Worm (Caenorhabditis elegans) whole organism, L4 larva: ENCODE measurements around the gene Y53C12B.7.
A peak's percentile ranks its signal among the peaks of the same experiment; 100 is the strongest.

Source experiments
- F10B5.3 ChIP-seq: sonication (generic microtip); optimal IDR thresholded peaks from 2 replicates; lab custom pipeline; 2016; ENCODE audit warnings: mild to moderate bottlenecking, missing genetic modification characterization, missing compliant biosample characterization
- F26F4.8 ChIP-seq: fragments of 200-800 bp; sonication (Bioruptor generic); conservative IDR thresholded peaks from 2 replicates; pipeline ENCODE4 v1.3.6; 2022; ENCODE audit warnings: missing genetic modification characterization, missing compliant biosample characterization
- F37D6.2 ChIP-seq: sonication (generic microtip); optimal IDR thresholded peaks from 2 replicates; lab custom pipeline; 2016; ENCODE audit warnings: mild to moderate bottlenecking, missing genetic modification characterization, missing compliant biosample characterization
- R02D3.7 ChIP-seq: fragments of 150-350 bp; sonication (generic microtip); optimal IDR thresholded peaks from 3 replicates; lab custom pipeline; 2014; ENCODE audit warnings: missing biosample characterization, missing genetic modification characterization
- T20F7.1 ChIP-seq: fragments of 200-800 bp; sonication (Bioruptor generic); optimal IDR thresholded peaks from 2 replicates; lab custom pipeline; 2018; ENCODE audit warnings: mild to moderate bottlenecking, missing genetic modification characterization, missing compliant biosample characterization
- T26A8.4 ChIP-seq: fragments of 200-800 bp; sonication (Bioruptor generic); IDR thresholded peaks from 2 replicates; pipeline ENCODE4 v1.3.6; 2022; ENCODE audit warnings: missing genetic modification characterization, missing compliant biosample characterization
- Y48G9A.11 ChIP-seq: fragments of 200-800 bp; sonication (Bioruptor generic); IDR thresholded peaks from 2 replicates; pipeline ENCODE4 v1.3.6; 2022; ENCODE audit warnings: missing genetic modification reagents, missing genetic modification characterization, missing compliant biosample characterization
- aha-1 ChIP-seq: fragments of 150-350 bp; peaks from one replicate; lab custom pipeline; 2014; ENCODE audit warnings: missing biosample characterization, missing genetic modification characterization
- attf-4 ChIP-seq: sonication (generic microtip); optimal IDR thresholded peaks from 3 replicates; lab custom pipeline; 2017; ENCODE audit warnings: missing biosample characterization, missing genetic modification characterization
- ceh-20 ChIP-seq: fragments of 200-800 bp; sonication (Bioruptor generic); IDR thresholded peaks from 2 replicates; pipeline ENCODE4 v1.3.6; 2022; ENCODE audit warnings: missing genetic modification reagents, missing genetic modification characterization, missing compliant biosample characterization
- ceh-28 ChIP-seq: fragments of 150-350 bp; optimal IDR thresholded peaks from 2 replicates; lab custom pipeline; 2014; ENCODE audit warnings: missing biosample characterization, missing genetic modification reagents, missing genetic modification characterization
- ceh-32 ChIP-seq: sonication (generic microtip); optimal IDR thresholded peaks from 2 replicates; lab custom pipeline; 2016; ENCODE audit warnings: mild to moderate bottlenecking, missing genetic modification characterization, missing compliant biosample characterization; ENCODE audit not compliant: poor library complexity
- ceh-44 ChIP-seq: fragments of 200-800 bp; sonication (Bioruptor generic); IDR thresholded peaks from 2 replicates; pipeline ENCODE4 v1.3.6; 2022; ENCODE audit warnings: missing genetic modification reagents, missing genetic modification characterization, missing compliant biosample characterization
- ces-1 ChIP-seq: fragments of 150-350 bp; sonication (generic microtip); optimal IDR thresholded peaks from 4 replicates; lab custom pipeline; 2014; ENCODE audit warnings: missing biosample characterization, missing genetic modification reagents, missing genetic modification characterization
- cey-2 ChIP-seq: sonication (generic microtip); optimal IDR thresholded peaks from 3 replicates; lab custom pipeline; 2017; ENCODE audit warnings: missing genetic modification characterization, mild to moderate bottlenecking, missing compliant biosample characterization, antibody characterized with exemption, borderline replicate concordance; ENCODE audit not compliant: insufficient read depth
- daf-12 ChIP-seq: fragments of 150-350 bp; optimal IDR thresholded peaks from 2 replicates; lab custom pipeline; 2014; ENCODE audit warnings: missing biosample characterization, missing genetic modification reagents, missing genetic modification characterization
- daf-16 ChIP-seq, 3 experiments: sonication (generic microtip); optimal IDR thresholded peaks; 2 replicates each; lab custom pipeline; 2016 to 2017; ENCODE audit warnings: missing genetic modification characterization in 3 of 3, missing genetic modification reagents in 3 of 3, mild to moderate bottlenecking in 2 of 3, missing compliant biosample characterization in 2 of 3, missing biosample characterization in 1 of 3, moderate library complexity in 1 of 3
- dmd-6 ChIP-seq: fragments of 200-800 bp; sonication (Bioruptor generic); IDR thresholded peaks from 2 replicates; pipeline ENCODE4 v1.3.6; 2022; ENCODE audit warnings: missing genetic modification reagents, missing genetic modification characterization, missing compliant biosample characterization
- dpl-1 ChIP-seq: fragments of 150-350 bp; optimal IDR thresholded peaks from 2 replicates; lab custom pipeline; 2014; ENCODE audit warnings: missing biosample characterization, missing genetic modification reagents, missing genetic modification characterization
- egl-27 ChIP-seq: sonication (generic microtip); optimal IDR thresholded peaks from 3 replicates; lab custom pipeline; 2017; ENCODE audit warnings: missing biosample characterization, missing genetic modification reagents, missing genetic modification characterization
- fkh-10 ChIP-seq: fragments of 150-350 bp; optimal IDR thresholded peaks from 2 replicates; lab custom pipeline; 2014; ENCODE audit warnings: missing biosample characterization, missing genetic modification reagents, missing genetic modification characterization
- fos-1 ChIP-seq: fragments of 150-350 bp; optimal IDR thresholded peaks from 2 replicates; lab custom pipeline; 2014; ENCODE audit warnings: missing biosample characterization, missing genetic modification characterization
- hlh-11 ChIP-seq: fragments of 200-800 bp; sonication (Bioruptor generic); optimal IDR thresholded peaks from 2 replicates; lab custom pipeline; 2018; ENCODE audit warnings: mild to moderate bottlenecking, missing genetic modification characterization, missing compliant biosample characterization
- hlh-30 ChIP-seq: sonication (generic microtip); optimal IDR thresholded peaks from 2 replicates; lab custom pipeline; 2017; ENCODE audit warnings: antibody characterized with exemption, mild to moderate bottlenecking, missing genetic modification characterization, missing compliant biosample characterization; ENCODE audit not compliant: insufficient read depth
- lim-7 ChIP-seq: fragments of 200-800 bp; sonication (Bioruptor generic); IDR thresholded peaks from 2 replicates; pipeline ENCODE4 v1.3.6; 2022; ENCODE audit warnings: missing genetic modification characterization, missing compliant biosample characterization
- lin-13 ChIP-seq: fragments of 150-350 bp; optimal IDR thresholded peaks from 2 replicates; lab custom pipeline; 2014; ENCODE audit warnings: missing biosample characterization, missing genetic modification reagents, missing genetic modification characterization
- lin-29 ChIP-seq: fragments of 200-800 bp; sonication (Bioruptor generic); IDR thresholded peaks from 2 replicates; pipeline ENCODE4 v1.3.6; 2022; ENCODE audit warnings: missing genetic modification reagents, missing genetic modification characterization, missing compliant biosample characterization
- lin-38 ChIP-seq: fragments of 200-800 bp; sonication (Bioruptor generic); IDR thresholded peaks from 2 replicates; pipeline ENCODE4 v1.3.6; 2022; ENCODE audit warnings: missing genetic modification reagents, missing genetic modification characterization, missing compliant biosample characterization
- lsy-2 ChIP-seq, 2 experiments: fragments of 150-350 bp in 1 of 2; sonication (generic microtip) in 1 of 2; optimal IDR thresholded peaks; 2 replicates each; lab custom pipeline; 2014 to 2017; ENCODE audit warnings: missing biosample characterization in 2 of 2, missing genetic modification characterization in 2 of 2
- madf-9 ChIP-seq: fragments of 200-800 bp; sonication (Bioruptor generic); conservative IDR thresholded peaks from 2 replicates; pipeline ENCODE4 v1.3.6; 2022; ENCODE audit warnings: missing genetic modification reagents, missing genetic modification characterization, missing compliant biosample characterization
- mep-1 ChIP-seq: fragments of 150-350 bp; sonication (generic microtip); optimal IDR thresholded peaks from 3 replicates; lab custom pipeline; 2014; ENCODE audit warnings: missing biosample characterization, missing genetic modification characterization
- mes-2 ChIP-seq: sonication (generic microtip); optimal IDR thresholded peaks from 2 replicates; lab custom pipeline; 2016; ENCODE audit warnings: missing genotype, mild to moderate bottlenecking, missing genetic modification characterization, missing compliant biosample characterization; ENCODE audit not compliant: poor library complexity, severe bottlenecking
- nhr-10 ChIP-seq: fragments of 150-350 bp; optimal IDR thresholded peaks from 2 replicates; lab custom pipeline; 2014; ENCODE audit warnings: missing biosample characterization, missing genetic modification characterization
- nhr-102 ChIP-seq: sonication (generic microtip); optimal IDR thresholded peaks from 2 replicates; lab custom pipeline; 2016; ENCODE audit warnings: mild to moderate bottlenecking, missing genetic modification characterization, moderate library complexity, missing compliant biosample characterization
- nhr-11 ChIP-seq: fragments of 150-350 bp; optimal IDR thresholded peaks from 2 replicates; lab custom pipeline; 2014; ENCODE audit warnings: missing biosample characterization, missing genetic modification characterization
- nhr-76 ChIP-seq: fragments of 150-350 bp; optimal IDR thresholded peaks from 2 replicates; lab custom pipeline; 2014; ENCODE audit warnings: missing biosample characterization, missing genetic modification characterization
- pha-4 ChIP-seq, 2 experiments: fragments of 150-350 bp in 1 of 2; fragments of 200-800 bp in 1 of 2; sonication (Bioruptor generic) in 1 of 2; IDR thresholded peaks in 1 of 2; optimal IDR thresholded peaks in 1 of 2; 2 replicates each; pipeline versions ENCODE4 v1.3.6 to Lab custom; 2014 to 2022; ENCODE audit warnings: missing genetic modification characterization in 2 of 2, missing genetic modification reagents in 2 of 2, missing biosample characterization in 1 of 2, missing compliant biosample characterization in 1 of 2
- php-3 ChIP-seq: fragments of 200-800 bp; sonication (Bioruptor generic); IDR thresholded peaks from 2 replicates; pipeline ENCODE4 v1.3.6; 2022; ENCODE audit warnings: missing genetic modification reagents, missing genetic modification characterization, missing compliant biosample characterization
- pqm-1 ChIP-seq: sonication (generic microtip); optimal IDR thresholded peaks from 2 replicates; lab custom pipeline; 2017; ENCODE audit warnings: missing biosample characterization, missing genetic modification characterization
- rbr-2 ChIP-seq: sonication (generic microtip); optimal IDR thresholded peaks from 2 replicates; lab custom pipeline; 2016; ENCODE audit warnings: missing genotype, missing genetic modification characterization, missing compliant biosample characterization
- sdz-12 ChIP-seq: fragments of 200-800 bp; sonication (Bioruptor generic); optimal IDR thresholded peaks from 2 replicates; lab custom pipeline; 2018; ENCODE audit warnings: mild to moderate bottlenecking, missing genetic modification characterization, missing compliant biosample characterization
- snpc-1.2 ChIP-seq: fragments of 200-800 bp; sonication (Bioruptor generic); IDR thresholded peaks from 2 replicates; pipeline ENCODE4 v1.3.6; 2022; ENCODE audit warnings: missing genetic modification reagents, missing genetic modification characterization, missing compliant biosample characterization
- spr-1 ChIP-seq: sonication (generic microtip); optimal IDR thresholded peaks from 2 replicates; lab custom pipeline; 2016; ENCODE audit warnings: mild to moderate bottlenecking, missing genetic modification characterization, missing compliant biosample characterization
- spr-3 ChIP-seq: fragments of 200-800 bp; sonication (Bioruptor generic); optimal IDR thresholded peaks from 2 replicates; lab custom pipeline; 2018; ENCODE audit warnings: mild to moderate bottlenecking, missing genetic modification characterization, missing compliant biosample characterization
- unc-130 ChIP-seq: sonication (generic microtip); optimal IDR thresholded peaks from 2 replicates; lab custom pipeline; 2016; ENCODE audit warnings: missing genetic modification reagents, missing genetic modification characterization, missing compliant biosample characterization
- unc-39 ChIP-seq: sonication (generic microtip); optimal IDR thresholded peaks from 2 replicates; lab custom pipeline; 2017; ENCODE audit warnings: missing biosample characterization, missing genetic modification characterization
- vab-7 ChIP-seq: fragments of 200-800 bp; sonication (Bioruptor generic); IDR thresholded peaks from 2 replicates; pipeline ENCODE4 v1.3.6; 2022; ENCODE audit warnings: missing genetic modification reagents, missing genetic modification characterization, missing compliant biosample characterization
- zag-1 ChIP-seq: fragments of 150-350 bp; optimal IDR thresholded peaks from 2 replicates; lab custom pipeline; 2014; ENCODE audit warnings: missing biosample characterization, missing genetic modification characterization
- zfp-3 ChIP-seq: fragments of 200-800 bp; sonication (Bioruptor generic); conservative IDR thresholded peaks from 2 replicates; pipeline ENCODE4 v1.3.6; 2022; ENCODE audit warnings: missing genetic modification reagents, missing genetic modification characterization, missing compliant biosample characterization
- zip-11 ChIP-seq: fragments of 200-800 bp; sonication (Bioruptor generic); IDR thresholded peaks from 2 replicates; pipeline ENCODE4 v1.3.6; 2022; ENCODE audit warnings: missing genetic modification characterization, missing compliant biosample characterization
- ztf-11 ChIP-seq: fragments of 150-350 bp; optimal IDR thresholded peaks from 2 replicates; lab custom pipeline; 2014; ENCODE audit warnings: missing biosample characterization, missing genetic modification characterization

The Y53C12B.7 gene

ce11 chrII:9713083-9713482, 39.9 kb downstream of the Y53C12B.7 start:
- TF ChIP-seq vab-7 (GFP tag; lab: Robert Waterston, UW) (peak; percentile 75), zip-11 (GFP tag; lab: Robert Waterston, UW) (no peak), zag-1 (tag; lab: Kevin White, UChicago) (no peak), zfp-3 (GFP tag; lab: Robert Waterston, UW) (no peak), F10B5.3 (tag; lab: Kevin White, UChicago) (no peak), ceh-32 (tag; lab: Kevin White, UChicago) (no peak), ceh-44 (0 out of 2 replicates have a peak, but pooled peaks have one; percentile 13), spr-1 (tag; lab: Kevin White, UChicago) (no peak), lim-7 (GFP tag; lab: Robert Waterston, UW) (peak; percentile 67), php-3 (GFP tag; lab: Robert Waterston, UW) (no peak), ztf-11 (tag; lab: Kevin White, UChicago) (no peak), ceh-20 (GFP tag; lab: Robert Waterston, UW) (no peak), F26F4.8 (GFP tag; lab: Robert Waterston, UW) (no peak), R02D3.7 (tag; lab: Kevin White, UChicago) (no peak), unc-130 (GFP tag; lab: Kevin White, UChicago) (peak; percentile 0), nhr-102 (tag; lab: Kevin White, UChicago) (no peak), lsy-2 (tag; optimal IDR thresholded peaks at IDR 0.05; lab: Kevin White, UChicago) (peak in 1 of 2 experiments; percentile 42), nhr-76 (tag; lab: Kevin White, UChicago) (no peak), aha-1 (tag; lab: Kevin White, UChicago) (no peak), dmd-6 (GFP tag; lab: Robert Waterston, UW) (peak; percentile 27; the same call in 1 of the 2 replicates), pha-4 (GFP tag; IDR thresholded peaks at IDR 0.05; lab: Robert Waterston, UW) (peak; percentile 58; the same call in 1 of the 2 replicates), pha-4 (tag; optimal IDR thresholded peaks at IDR 0.05; lab: Kevin White, UChicago) (no peak), madf-9 (GFP tag; lab: Robert Waterston, UW) (no peak), nhr-11 (tag; lab: Kevin White, UChicago) (no peak), Y48G9A.11 (GFP tag; lab: Robert Waterston, UW) (peak; percentile 39; the same call in 1 of the 2 replicates), daf-12 (tag; lab: Kevin White, UChicago) (no peak), egl-27 (tag; lab: Kevin White, UChicago) (no peak), fkh-10 (no peak), hlh-30 (peak; percentile 36), T26A8.4 (GFP tag; lab: Robert Waterston, UW) (no peak), daf-16 (GFP tag; optimal IDR thresholded peaks at IDR 0.05; lab: Kevin White, UChicago) (peak in 1 of 2 experiments; percentile 29), daf-16 (tag; optimal IDR thresholded peaks at IDR 0.05; lab: Kevin White, UChicago) (no peak), dpl-1 (GFP tag; lab: Kevin White, UChicago) (peak; percentile 10), nhr-10 (tag; lab: Kevin White, UChicago) (no peak), pqm-1 (tag; lab: Kevin White, UChicago) (no peak), ceh-28 (no peak), rbr-2 (no peak), lin-29 (no peak), lin-38 (GFP tag; lab: Robert Waterston, UW) (peak; percentile 59), unc-39 (no peak), F37D6.2 (tag; lab: Kevin White, UChicago) (no peak), T20F7.1 (GFP tag; lab: Kevin White, UChicago) (no peak), mes-2 (tag; lab: Kevin White, UChicago) (peak; percentile 59), attf-4 (no peak), spr-3 (GFP tag; lab: Kevin White, UChicago) (no peak), sdz-12 (no peak), fos-1 (no peak), cey-2 (tag; lab: Kevin White, UChicago) (no peak), hlh-11 (no peak), lin-13 (GFP tag; lab: Kevin White, UChicago) (no peak), snpc-1.2 (no peak), ces-1 (no peak), mep-1 (tag; lab: Kevin White, UChicago) (peak; percentile 32)
